Fruit fly (Drosophila melanogaster): ENCODE data around the gene Nep1.

Gene Nep1

dm6 chrX:6074845-6075244 is 16.2 kb upstream of the Nep1 start, which contains the start of gene Tsp5D (continued):
- 0 out of 4 replicates have a peak, but pooled peaks have one; percentile 45 for TF ChIP-seq chinmo (GFP tag; IDR thresholded peaks at IDR 0.05; ENCODE audit: partially characterized antibody)
- TF ChIP-seq ttk (GFP tag; IDR thresholded peaks at IDR 0.05), result peak; percentile 97
- peak; percentile 19 for TF ChIP-seq bab2 (GFP tag; optimal IDR thresholded peaks at IDR 0.05)
- TF ChIP-seq Eip74EF (GFP tag; optimal IDR thresholded peaks at IDR 0.05), result peak in 1 of 2 experiments; percentile 81
- peak; percentile 28 for TF ChIP-seq CG9797 (GFP tag; optimal IDR thresholded peaks at IDR 0.05)
- peak; percentile 89 for TF ChIP-seq CG3847 (GFP tag; IDR thresholded peaks at IDR 0.05)
- peak; percentile 89 for TF ChIP-seq CG12659 (GFP tag; optimal IDR thresholded peaks at IDR 0.05)
- TF ChIP-seq Nf-YC (tag; optimal IDR thresholded peaks at IDR 0.05), result peak; percentile 71
- TF ChIP-seq CG1832 (GFP tag; optimal IDR thresholded peaks at IDR 0.05), result no peak
- no peak for TF ChIP-seq Tbp (GFP tag; optimal IDR thresholded peaks at IDR 0.05)
- TF ChIP-seq twi (tag; optimal IDR thresholded peaks at IDR 0.05), result peak; percentile 79
- peak; percentile 69 for TF ChIP-seq CG1647 (GFP tag; optimal IDR thresholded peaks at IDR 0.05)
- peak; percentile 78 for TF ChIP-seq CG8359 (GFP tag; optimal IDR thresholded peaks at IDR 0.05; ENCODE audit: borderline replicate concordance)
- peak; percentile 74 for TF ChIP-seq Nf-YB (GFP tag; optimal IDR thresholded peaks at IDR 0.05)
- peak; percentile 47 for TF ChIP-seq CG10565 (GFP tag; optimal IDR thresholded peaks at IDR 0.05)
- no peak for TF ChIP-seq CG9876 (GFP tag; optimal IDR thresholded peaks at IDR 0.05)
- TF ChIP-seq CG1603 (tag; optimal IDR thresholded peaks at IDR 0.05), result peak; percentile 67
- TF ChIP-seq sens (GFP tag), result peak; percentile 89
- TF ChIP-seq CG2712 (tag; optimal IDR thresholded peaks at IDR 0.05), result peak; percentile 95
- TF ChIP-seq CG13123 (GFP tag; optimal IDR thresholded peaks at IDR 0.05), result peak; percentile 72
- TF ChIP-seq CG32767 (GFP tag; IDR thresholded peaks at IDR 0.05), result peak; percentile 88
- peak; percentile 24 for TF ChIP-seq CG12236 (GFP tag; optimal IDR thresholded peaks at IDR 0.05)
- no peak for TF ChIP-seq CG34224 (GFP tag; IDR thresholded peaks at IDR 0.05; ENCODE audit: partially characterized antibody)
- peak; percentile 29 for TF ChIP-seq Hand (GFP tag; optimal IDR thresholded peaks at IDR 0.05)
- peak in 1 of 2 experiments; percentile 40 for TF ChIP-seq crp (GFP tag; optimal IDR thresholded peaks at IDR 0.05)
- TF ChIP-seq Lhr (GFP tag; optimal IDR thresholded peaks at IDR 0.05), result peak; percentile 73
- TF ChIP-seq MTF-1 (GFP tag; optimal IDR thresholded peaks at IDR 0.05; ENCODE audit: borderline replicate concordance), result peak; percentile 88
- TF ChIP-seq Asciz (GFP tag; optimal IDR thresholded peaks at IDR 0.05), result peak; percentile 96
- peak; percentile 49 for TF ChIP-seq CG10543 (GFP tag; optimal IDR thresholded peaks at IDR 0.05)
- no peak for TF ChIP-seq ash1 (GFP tag; optimal IDR thresholded peaks at IDR 0.05)
- TF ChIP-seq CG12769 (tag; optimal IDR thresholded peaks at IDR 0.05), result peak; percentile 55
- TF ChIP-seq CG11085 (GFP tag; IDR thresholded peaks at IDR 0.05), result peak; percentile 74
- TF ChIP-seq otp (GFP tag; IDR thresholded peaks at IDR 0.05), result peak; percentile 93
- no peak for TF ChIP-seq prd (optimal IDR thresholded peaks at IDR 0.05)
- TF ChIP-seq prd (GFP tag; IDR thresholded peaks at IDR 0.05), result peak; percentile 95
- TF ChIP-seq CG2116 (GFP tag; optimal IDR thresholded peaks at IDR 0.05), result peak; percentile 43
- no peak for TF ChIP-seq B-H2 (GFP tag; optimal IDR thresholded peaks at IDR 0.05)
- TF ChIP-seq NFAT (GFP tag; IDR thresholded peaks at IDR 0.05), result peak; percentile 69
- TF ChIP-seq E2f2 (GFP tag; IDR thresholded peaks at IDR 0.05), result peak; percentile 78
- TF ChIP-seq Hr51 (GFP tag; optimal IDR thresholded peaks at IDR 0.05), result peak; percentile 35 to 93
- TF ChIP-seq NC2α (GFP tag; optimal IDR thresholded peaks at IDR 0.05), result no peak
- TF ChIP-seq klu (GFP tag; IDR thresholded peaks at IDR 0.05), result peak; percentile 80
- no peak for TF ChIP-seq pb (GFP tag; optimal IDR thresholded peaks at IDR 0.05)
- TF ChIP-seq Neu2 (GFP tag; optimal IDR thresholded peaks at IDR 0.05; ENCODE audit: borderline replicate concordance), result no peak
- TF ChIP-seq crol (GFP tag; IDR thresholded peaks at IDR 0.05), result peak; percentile 54; the same call in 1 of the 2 replicates
- peak; percentile 94 for TF ChIP-seq Ets65A (GFP tag)
- TF ChIP-seq cg (GFP tag; optimal IDR thresholded peaks at IDR 0.05), result no peak
- TF ChIP-seq wek (GFP tag; optimal IDR thresholded peaks at IDR 0.05), result peak; percentile 75
- peak; percentile 75 for TF ChIP-seq CG13775 (GFP tag; optimal IDR thresholded peaks at IDR 0.05)
- peak; percentile 43 for TF ChIP-seq YL-1 (GFP tag; optimal IDR thresholded peaks at IDR 0.05)
